Fruit fly (Drosophila melanogaster): ENCODE results near the gene CG11722.
A peak's percentile ranks its signal among the peaks of the same experiment; 100 is the strongest.

The CG11722 gene

dm6 chr3R:10081469-10082111 lies 36.2 kb upstream of the CG11722 start (continued):
- TF ChIP-seq spab (GFP tag; optimal IDR thresholded peaks at IDR 0.05) (no peak), fd85E (GFP tag; optimal IDR thresholded peaks at IDR 0.05) (no peak), achi (GFP tag; optimal IDR thresholded peaks at IDR 0.05) (peak; percentile 0), pdm3 (GFP tag; optimal IDR thresholded peaks at IDR 0.05) (no peak), Ets96B (tag; optimal IDR thresholded peaks at IDR 0.05) (peak; percentile 19), eg (GFP tag; IDR thresholded peaks at IDR 0.05) (no peak), acj6 (GFP tag; optimal IDR thresholded peaks at IDR 0.05) (peak; percentile 4), CG3032 (tag; optimal IDR thresholded peaks at IDR 0.05) (peak; percentile 21), salr (GFP tag; optimal IDR thresholded peaks at IDR 0.05) (no peak), Ets21C (GFP tag; optimal IDR thresholded peaks at IDR 0.05) (peak; percentile 8), CG34406 (GFP tag; optimal IDR thresholded peaks at IDR 0.05) (no peak), OdsH (GFP tag; optimal IDR thresholded peaks at IDR 0.05) (no peak), dac (GFP tag; optimal IDR thresholded peaks at IDR 0.05) (no peak), Eip93F (GFP tag; optimal IDR thresholded peaks at IDR 0.05) (no peak), CG32006 (GFP tag; optimal IDR thresholded peaks at IDR 0.05) (peak; percentile 0), dsx (GFP tag; optimal IDR thresholded peaks at IDR 0.05; ENCODE audit: poor library complexity, severe bottlenecking) (no peak), Eip75B (GFP tag; optimal IDR thresholded peaks at IDR 0.05) (no peak), CG31627 (GFP tag; optimal IDR thresholded peaks at IDR 0.05) (peak; percentile 27), lz (GFP tag; optimal IDR thresholded peaks at IDR 0.05) (no peak), esn (GFP tag; optimal IDR thresholded peaks at IDR 0.05) (peak; percentile 5), Met (GFP tag; optimal IDR thresholded peaks at IDR 0.05) (no peak), CG9139 (GFP tag; optimal IDR thresholded peaks at IDR 0.05) (no peak), Sox14 (GFP tag; optimal IDR thresholded peaks at IDR 0.05) (peak; percentile 23), CG6276 (GFP tag; optimal IDR thresholded peaks at IDR 0.05) (no peak), vri (GFP tag; optimal IDR thresholded peaks at IDR 0.05) (peak; percentile 42), CG8632 (GFP tag; optimal IDR thresholded peaks at IDR 0.05) (no peak), CG10669 (GFP tag; optimal IDR thresholded peaks at IDR 0.05) (no peak)

- TF ChIP-seq CG6854 (GFP tag; optimal IDR thresholded peaks at IDR 0.05) (peak; percentile 6), CG1621 (tag; optimal IDR thresholded peaks at IDR 0.05) (no peak), salr (GFP tag; optimal IDR thresholded peaks at IDR 0.05) (peak in 1 of 2 experiments; percentile 17), CG10669 (GFP tag; optimal IDR thresholded peaks at IDR 0.05) (no peak), CG6163 (GFP tag; IDR thresholded peaks at IDR 0.05) (0 out of 3 replicates have a peak, but pooled peaks have one; percentile 11), Eip75B (GFP tag; optimal IDR thresholded peaks at IDR 0.05) (peak; percentile 23), CG3032 (tag; optimal IDR thresholded peaks at IDR 0.05) (peak; percentile 6), Sox14 (GFP tag; optimal IDR thresholded peaks at IDR 0.05) (no peak), OdsH (GFP tag; optimal IDR thresholded peaks at IDR 0.05) (no peak), esn (GFP tag; optimal IDR thresholded peaks at IDR 0.05) (no peak), Hr39 (GFP tag; optimal IDR thresholded peaks at IDR 0.05) (peak; percentile 29), pdm3 (GFP tag; optimal IDR thresholded peaks at IDR 0.05) (no peak), vri (GFP tag; optimal IDR thresholded peaks at IDR 0.05) (peak; percentile 25), ss (GFP tag; optimal IDR thresholded peaks at IDR 0.05) (peak in 1 of 2 experiments; percentile 14)
Measured at dm6 chr3R:10080699-10081098, 35.4 kb upstream of the CG11722 start.

dm6 chr3R:10079267-10079987 lies 34.1 kb upstream of the CG11722 start:
- TF ChIP-seq CG11762 (GFP tag; optimal IDR thresholded peaks at IDR 0.05; ENCODE audit: insufficient read depth) (peak; percentile 54), CG31627 (GFP tag; optimal IDR thresholded peaks at IDR 0.05) (peak; percentile 68), Ets21C (GFP tag; optimal IDR thresholded peaks at IDR 0.05) (peak; percentile 43), fkh (GFP tag; optimal IDR thresholded peaks at IDR 0.05) (no peak), Hr39 (GFP tag; optimal IDR thresholded peaks at IDR 0.05) (peak; percentile 54), eg (GFP tag; IDR thresholded peaks at IDR 0.05) (peak; percentile 90), Sox14 (GFP tag; optimal IDR thresholded peaks at IDR 0.05) (peak; percentile 67), CG16779 (tag; optimal IDR thresholded peaks at IDR 0.05) (peak; percentile 33), dsx (GFP tag; optimal IDR thresholded peaks at IDR 0.05; ENCODE audit: poor library complexity, severe bottlenecking) (peak; percentile 1), CG15336 (GFP tag; IDR thresholded peaks at IDR 0.05) (peak; percentile 82), Hr4 (GFP tag; optimal IDR thresholded peaks at IDR 0.05) (peak; percentile 84), Gug (GFP tag; IDR thresholded peaks at IDR 0.05) (peak; percentile 78), CG3919 (GFP tag; optimal IDR thresholded peaks at IDR 0.05) (peak; percentile 64), Sox15 (GFP tag; optimal IDR thresholded peaks at IDR 0.05) (peak; percentile 38), svp (GFP tag) (peak; percentile 23), CG1621 (tag; optimal IDR thresholded peaks at IDR 0.05) (peak; percentile 73), cyc (GFP tag; optimal IDR thresholded peaks at IDR 0.05) (peak; percentile 46), CG8632 (GFP tag; optimal IDR thresholded peaks at IDR 0.05) (peak; percentile 39), net (GFP tag; optimal IDR thresholded peaks at IDR 0.05) (peak; percentile 79), CG6276 (GFP tag; optimal IDR thresholded peaks at IDR 0.05) (peak; percentile 36), spab (GFP tag; optimal IDR thresholded peaks at IDR 0.05) (peak; percentile 47), CG8119 (GFP tag; IDR thresholded peaks at IDR 0.05) (peak; percentile 80), Met (GFP tag; optimal IDR thresholded peaks at IDR 0.05) (peak; percentile 47)

All from whole organism, prepupa.